Worm (Caenorhabditis elegans) whole organism, young adult: ENCODE measurements around the gene F52E10.2.

Experiments
- B0261.1 ChIP-seq: sonication (generic microtip); optimal IDR thresholded peaks from 2 replicates; lab custom pipeline; 2016; ENCODE audit warnings: mild to moderate bottlenecking, missing genetic modification characterization, moderate library complexity, missing compliant biosample characterization
- F23B12.7 ChIP-seq: sonication (generic microtip); optimal IDR thresholded peaks from 2 replicates; lab custom pipeline; 2017; ENCODE audit warnings: missing genetic modification characterization, mild to moderate bottlenecking, missing compliant biosample characterization, antibody characterized with exemption, moderate library complexity; ENCODE audit not compliant: insufficient read depth
- F39B2.1 ChIP-seq: fragments of 200-800 bp; sonication (Bioruptor generic); IDR thresholded peaks from 2 replicates; pipeline ENCODE4 v1.3.6; 2022; ENCODE audit warnings: missing genetic modification reagents, missing genetic modification characterization, missing compliant biosample characterization
- F52B5.7 ChIP-seq: sonication (generic microtip); optimal IDR thresholded peaks from 2 replicates; lab custom pipeline; 2016; ENCODE audit warnings: mild to moderate bottlenecking, missing genetic modification characterization, missing compliant biosample characterization
- K12H6.12 ChIP-seq: fragments of 200-800 bp; sonication (Bioruptor generic); optimal IDR thresholded peaks from 2 replicates; lab custom pipeline; 2018; ENCODE audit warnings: mild to moderate bottlenecking, missing genetic modification characterization, missing compliant biosample characterization
- Y53F4B.3 ChIP-seq: fragments of 200-800 bp; sonication (Bioruptor generic); IDR thresholded peaks from 2 replicates; pipeline ENCODE4 v1.3.6; 2022; ENCODE audit warnings: missing genetic modification reagents, missing genetic modification characterization, missing compliant biosample characterization
- Y53G8AR.9 ChIP-seq: fragments of 200-800 bp; sonication (Bioruptor generic); conservative IDR thresholded peaks from 2 replicates; pipeline ENCODE4 v1.3.6; 2022; ENCODE audit warnings: missing genetic modification reagents, missing genetic modification characterization, missing compliant biosample characterization
- attf-5 ChIP-seq: fragments of 200-800 bp; sonication (Bioruptor generic); optimal IDR thresholded peaks from 2 replicates; lab custom pipeline; 2018; ENCODE audit warnings: mild to moderate bottlenecking, missing genetic modification characterization, missing compliant biosample characterization
- attf-6 ChIP-seq: fragments of 200-800 bp; sonication (Bioruptor generic); IDR thresholded peaks from 2 replicates; pipeline ENCODE4 v1.3.6; 2022; ENCODE audit warnings: missing genetic modification reagents, missing genetic modification characterization, missing compliant biosample characterization
- cebp-1 ChIP-seq, 2 experiments: fragments of 200-800 bp in 1 of 2; sonication (Bioruptor generic) in 1 of 2; sonication (generic microtip) in 1 of 2; IDR thresholded peaks in 1 of 2; optimal IDR thresholded peaks in 1 of 2; 2 replicates each; pipeline versions ENCODE4 v1.3.6 to Lab custom; 2017 to 2022; ENCODE audit warnings: missing compliant biosample characterization in 2 of 2, missing genetic modification characterization in 2 of 2, mild to moderate bottlenecking in 1 of 2, missing genetic modification reagents in 1 of 2, moderate library complexity in 1 of 2
- cebp-2 ChIP-seq: fragments of 200-800 bp; sonication (Bioruptor generic); IDR thresholded peaks from 2 replicates; pipeline ENCODE4 v1.3.6; 2022; ENCODE audit warnings: missing genetic modification characterization, missing compliant biosample characterization
- ceh-79 ChIP-seq: sonication (generic microtip); optimal IDR thresholded peaks from 2 replicates; lab custom pipeline; 2017; ENCODE audit warnings: mild to moderate bottlenecking, missing genetic modification characterization, missing compliant biosample characterization
- chd-7 ChIP-seq: sonication (generic microtip); optimal IDR thresholded peaks from 2 replicates; lab custom pipeline; 2016; ENCODE audit warnings: mild to moderate bottlenecking, missing genetic modification characterization, moderate library complexity, missing compliant biosample characterization
- die-1 ChIP-seq: sonication (generic microtip); optimal IDR thresholded peaks from 2 replicates; lab custom pipeline; 2016; ENCODE audit warnings: missing genotype, mild to moderate bottlenecking, missing genetic modification characterization, missing compliant biosample characterization
- dpl-1 ChIP-seq: fragments of 150-350 bp; optimal IDR thresholded peaks from 2 replicates; lab custom pipeline; 2014; ENCODE audit warnings: missing biosample characterization, missing genetic modification reagents, missing genetic modification characterization
- efl-1 ChIP-seq: fragments of 150-350 bp; optimal IDR thresholded peaks from 2 replicates; lab custom pipeline; 2014; ENCODE audit warnings: missing biosample characterization, missing genetic modification reagents, missing genetic modification characterization
- egl-44 ChIP-seq: fragments of 200-800 bp; sonication (Bioruptor generic); IDR thresholded peaks from 2 replicates; pipeline ENCODE4 v1.3.6; 2022; ENCODE audit warnings: missing genetic modification reagents, missing genetic modification characterization, missing compliant biosample characterization
- gei-17 ChIP-seq: fragments of 200-800 bp; sonication (Bioruptor generic); optimal IDR thresholded peaks from 2 replicates; lab custom pipeline; 2018; ENCODE audit warnings: mild to moderate bottlenecking, missing genetic modification characterization, missing compliant biosample characterization
- hmg-20 ChIP-seq: fragments of 200-800 bp; sonication (Bioruptor generic); IDR thresholded peaks from 2 replicates; pipeline ENCODE4 v1.3.6; 2022; ENCODE audit warnings: missing genetic modification reagents, missing genetic modification characterization, missing compliant biosample characterization
- lag-1 ChIP-seq: fragments of 200-800 bp; sonication (Bioruptor generic); IDR thresholded peaks from 2 replicates; pipeline ENCODE4 v1.3.6; 2022; ENCODE audit warnings: missing genetic modification reagents, missing genetic modification characterization, missing compliant biosample characterization
- lin-40 ChIP-seq: sonication (generic microtip); optimal IDR thresholded peaks from 2 replicates; lab custom pipeline; 2016; ENCODE audit warnings: missing genetic modification characterization, mild to moderate bottlenecking, missing compliant biosample characterization, missing genotype, missing genetic modification reagents
- madf-10 ChIP-seq: sonication (generic microtip); optimal IDR thresholded peaks from 2 replicates; lab custom pipeline; 2016; ENCODE audit warnings: mild to moderate bottlenecking, missing genetic modification characterization, missing compliant biosample characterization
- madf-3 ChIP-seq: fragments of 200-800 bp; sonication (Bioruptor generic); IDR thresholded peaks from 2 replicates; pipeline ENCODE4 v1.3.6; 2022; ENCODE audit warnings: missing genetic modification reagents, missing genetic modification characterization, missing compliant biosample characterization
- madf-8 ChIP-seq: fragments of 200-800 bp; sonication (Bioruptor generic); conservative IDR thresholded peaks from 2 replicates; pipeline ENCODE4 v1.3.6; 2022; ENCODE audit warnings: missing genetic modification reagents, missing genetic modification characterization, missing compliant biosample characterization
- mcd-1 ChIP-seq: fragments of 200-800 bp; sonication (Bioruptor generic); IDR thresholded peaks from 2 replicates; pipeline ENCODE4 v1.3.6; 2022; ENCODE audit warnings: missing genetic modification reagents, missing genetic modification characterization, missing compliant biosample characterization
- nhr-80 ChIP-seq: sonication (generic microtip); optimal IDR thresholded peaks from 2 replicates; lab custom pipeline; 2016; ENCODE audit warnings: missing genetic modification characterization, missing compliant biosample characterization
- nhr-90 ChIP-seq: sonication (generic microtip); optimal IDR thresholded peaks from 2 replicates; lab custom pipeline; 2016; ENCODE audit warnings: missing genotype, mild to moderate bottlenecking, missing genetic modification characterization, missing compliant biosample characterization
- rcor-1 ChIP-seq: fragments of 200-800 bp; sonication (Bioruptor generic); IDR thresholded peaks from 2 replicates; pipeline ENCODE4 v1.3.6; 2022; ENCODE audit warnings: missing genetic modification reagents, missing genetic modification characterization, missing compliant biosample characterization
- rec-8 ChIP-seq, 2 experiments: sonication (generic microtip); optimal IDR thresholded peaks; 2 replicates each; lab custom pipeline; 2016; ENCODE audit warnings: mild to moderate bottlenecking in 2 of 2, missing genetic modification characterization in 2 of 2, missing genetic modification reagents in 2 of 2, missing genotype in 2 of 2, missing biosample characterization in 1 of 2, missing compliant biosample characterization in 1 of 2, moderate library complexity in 1 of 2
- rpc-1 ChIP-seq, 2 experiments: fragments of 150-350 bp in 1 of 2; sonication (generic microtip) in 1 of 2; optimal IDR thresholded peaks; 2 replicates each; lab custom pipeline; 2014 to 2018; ENCODE audit warnings: missing biosample characterization in 1 of 2, missing genetic modification characterization in 1 of 2, missing genetic modification reagents in 1 of 2, missing genotype in 1 of 2
- sea-2 ChIP-seq: fragments of 200-800 bp; sonication (Bioruptor generic); IDR thresholded peaks from 2 replicates; pipeline ENCODE4 v1.3.6; 2022; ENCODE audit warnings: missing genetic modification characterization, missing compliant biosample characterization
- somi-1 ChIP-seq: fragments of 200-800 bp; sonication (Bioruptor generic); optimal IDR thresholded peaks from 2 replicates; lab custom pipeline; 2018; ENCODE audit warnings: mild to moderate bottlenecking, missing genetic modification characterization, missing compliant biosample characterization
- unc-130 ChIP-seq: sonication (generic microtip); optimal IDR thresholded peaks from 2 replicates; lab custom pipeline; 2016; ENCODE audit warnings: missing genetic modification reagents, missing genetic modification characterization, missing compliant biosample characterization
- zfh-2 ChIP-seq: fragments of 200-800 bp; sonication (Bioruptor generic); conservative IDR thresholded peaks from 2 replicates; pipeline ENCODE4 v1.3.6; 2022; ENCODE audit warnings: missing genetic modification reagents, missing genetic modification characterization, missing compliant biosample characterization
- zim-3 ChIP-seq: sonication (generic microtip); optimal IDR thresholded peaks from 2 replicates; lab custom pipeline; 2017; ENCODE audit warnings: mild to moderate bottlenecking, missing genetic modification characterization, moderate library complexity, missing compliant biosample characterization
- ztf-25 ChIP-seq: fragments of 200-800 bp; sonication (Bioruptor generic); IDR thresholded peaks from 2 replicates; pipeline ENCODE4 v1.3.6; 2022; ENCODE audit warnings: missing genetic modification reagents, missing genetic modification characterization, missing compliant biosample characterization
- ztf-6 ChIP-seq: fragments of 200-800 bp; sonication (Bioruptor generic); IDR thresholded peaks from 2 replicates; pipeline ENCODE4 v1.3.6; 2022; ENCODE audit warnings: missing genetic modification reagents, missing genetic modification characterization, missing compliant biosample characterization

Gene F52E10.2

ce11 chrX:16298173-16298572, 15.2 kb upstream of the F52E10.2 start (continued):
- TF ChIP-seq K12H6.12 (tag; lab: Kevin White, UChicago) (no peak), ztf-25 (0 out of 2 replicates have a peak, but pooled peaks have one; percentile 59), ztf-6 (GFP tag; lab: Robert Waterston, UW) (no peak), F52B5.7 (tag; lab: Kevin White, UChicago) (no peak), attf-6 (GFP tag; lab: Robert Waterston, UW) (no peak), rec-8 (tag; optimal IDR thresholded peaks at IDR 0.05; lab: Kevin White, UChicago) (peak; percentile 79 to 86), unc-130 (GFP tag; lab: Kevin White, UChicago) (no peak), sea-2 (GFP tag; lab: Robert Waterston, UW) (no peak), F23B12.7 (tag; lab: Kevin White, UChicago) (peak; percentile 68), egl-44 (GFP tag; lab: Robert Waterston, UW) (peak; percentile 73; the same call in 1 of the 2 replicates), rpc-1 (optimal IDR thresholded peaks at IDR 0.05; lab: Kevin White, UChicago) (peak; percentile 82), rpc-1 (tag; optimal IDR thresholded peaks at IDR 0.05; lab: Kevin White, UChicago) (peak; percentile 91), mcd-1 (GFP tag; lab: Robert Waterston, UW) (peak; percentile 49; the same call in 1 of the 2 replicates), B0261.1 (tag; lab: Kevin White, UChicago) (peak; percentile 88), efl-1 (no peak), zim-3 (tag; lab: Kevin White, UChicago) (peak; percentile 71), gei-17 (GFP tag; lab: Kevin White, UChicago) (no peak), hmg-20 (GFP tag; lab: Robert Waterston, UW) (0 out of 2 replicates have a peak, but pooled peaks have one; percentile 37)

ce11 chrX:16297123-16297522, 14.1 kb upstream of the F52E10.2 start:
- no peak for TF ChIP-seq B0261.1 (tag; lab: Kevin White, UChicago)
- no peak for TF ChIP-seq Y53F4B.3 (GFP tag; lab: Robert Waterston, UW)
- TF ChIP-seq cebp-1 (GFP tag; IDR thresholded peaks at IDR 0.05; lab: Robert Waterston, UW) = no peak
- TF ChIP-seq cebp-1 (tag; optimal IDR thresholded peaks at IDR 0.05; lab: Kevin White, UChicago) = peak; percentile 8
- TF ChIP-seq madf-8 (GFP tag; lab: Robert Waterston, UW) = no peak
- TF ChIP-seq chd-7 (tag; lab: Kevin White, UChicago) = no peak
- no peak for TF ChIP-seq cebp-2 (GFP tag; lab: Robert Waterston, UW)
- TF ChIP-seq Y53G8AR.9 (GFP tag; lab: Robert Waterston, UW) = no peak
- TF ChIP-seq ztf-6 (GFP tag; lab: Robert Waterston, UW) = no peak
- TF ChIP-seq somi-1 = no peak
- no peak for TF ChIP-seq die-1 (tag; lab: Kevin White, UChicago)
- no peak for TF ChIP-seq rcor-1
- TF ChIP-seq dpl-1 (GFP tag; lab: Kevin White, UChicago) = no peak
- TF ChIP-seq nhr-90 (tag; lab: Kevin White, UChicago) = no peak
- no peak for TF ChIP-seq attf-5 (GFP tag; lab: Kevin White, UChicago)
- peak; percentile 69 for TF ChIP-seq madf-10 (tag; lab: Kevin White, UChicago)
- TF ChIP-seq ceh-79 (tag; lab: Kevin White, UChicago) = no peak
- TF ChIP-seq nhr-80 (tag; lab: Kevin White, UChicago) = peak; percentile 54
- no peak for TF ChIP-seq attf-6 (GFP tag; lab: Robert Waterston, UW)
- TF ChIP-seq efl-1 = no peak

ce11 chrX:16292933-16293332, 9.9 kb upstream of the F52E10.2 start, which contains the start of gene F52E10.4:
F52E10.4 (minus strand) TSS chrX:16293033.
- no peak for TF ChIP-seq madf-3 (GFP tag; lab: Robert Waterston, UW)
- TF ChIP-seq Y53G8AR.9 (GFP tag; lab: Robert Waterston, UW) = no peak
- no peak for TF ChIP-seq zfh-2 (GFP tag; lab: Robert Waterston, UW)
- TF ChIP-seq ztf-25 = no peak
- no peak for TF ChIP-seq lag-1
- TF ChIP-seq cebp-1 (GFP tag; IDR thresholded peaks at IDR 0.05; lab: Robert Waterston, UW) = no peak
- TF ChIP-seq cebp-1 (tag; optimal IDR thresholded peaks at IDR 0.05; lab: Kevin White, UChicago) = no peak
- no peak for TF ChIP-seq lin-40 (tag; lab: Kevin White, UChicago)
- no peak for TF ChIP-seq F39B2.1 (GFP tag; lab: Robert Waterston, UW)
- TF ChIP-seq K12H6.12 (tag; lab: Kevin White, UChicago) = no peak
- TF ChIP-seq, all 124 proteins: peak for 0
